Worm (Caenorhabditis elegans) whole organism, young adult: ENCODE results near the gene gck-4.

ENCODE experiments used
- B0261.1 ChIP-seq: sonication (generic microtip); optimal IDR thresholded peaks from 2 replicates; lab custom pipeline; 2016; ENCODE audit warnings: mild to moderate bottlenecking, missing genetic modification characterization, moderate library complexity, missing compliant biosample characterization
- B0336.3 ChIP-seq: fragments of 200-800 bp; sonication (Bioruptor generic); IDR thresholded peaks from 2 replicates; pipeline ENCODE4 v1.3.6; 2022; ENCODE audit warnings: missing genetic modification characterization, missing compliant biosample characterization
- D2030.7 ChIP-seq: fragments of 200-800 bp; sonication (Bioruptor generic); IDR thresholded peaks from 2 replicates; pipeline ENCODE4 v1.3.6; 2022; ENCODE audit warnings: missing genetic modification reagents, missing genetic modification characterization, missing compliant biosample characterization
- F39B2.1 ChIP-seq: fragments of 200-800 bp; sonication (Bioruptor generic); IDR thresholded peaks from 2 replicates; pipeline ENCODE4 v1.3.6; 2022; ENCODE audit warnings: missing genetic modification reagents, missing genetic modification characterization, missing compliant biosample characterization
- T07F8.4 ChIP-seq: sonication (generic microtip); optimal IDR thresholded peaks from 2 replicates; lab custom pipeline; 2016; ENCODE audit warnings: mild to moderate bottlenecking, missing genetic modification characterization, moderate library complexity, missing compliant biosample characterization
- Y53F4B.3 ChIP-seq: fragments of 200-800 bp; sonication (Bioruptor generic); IDR thresholded peaks from 2 replicates; pipeline ENCODE4 v1.3.6; 2022; ENCODE audit warnings: missing genetic modification reagents, missing genetic modification characterization, missing compliant biosample characterization
- Y56A3A.18 ChIP-seq: fragments of 200-800 bp; sonication (Bioruptor generic); IDR thresholded peaks from 2 replicates; pipeline ENCODE4 v1.3.6; 2022; ENCODE audit warnings: missing genetic modification reagents, missing genetic modification characterization, missing compliant biosample characterization
- Y95B8A.8 ChIP-seq: fragments of 200-800 bp; sonication (Bioruptor generic); IDR thresholded peaks from 2 replicates; pipeline ENCODE4 v1.3.6; 2022; ENCODE audit warnings: missing genetic modification reagents, missing genetic modification characterization, missing compliant biosample characterization
- ZK185.1 ChIP-seq: sonication (generic microtip); optimal IDR thresholded peaks from 2 replicates; lab custom pipeline; 2016; ENCODE audit warnings: mild to moderate bottlenecking, missing genetic modification characterization, missing compliant biosample characterization; ENCODE audit not compliant: poor library complexity, severe bottlenecking
- ama-1 ChIP-seq, 3 experiments: fragments of 150-350 bp in 1 of 3; sonication (generic microtip) in 2 of 3; optimal IDR thresholded peaks; 2 replicates each; lab custom pipeline; 2014 to 2018; ENCODE audit warnings: missing biosample characterization in 2 of 3, missing genetic modification characterization in 2 of 3, missing genetic modification reagents in 2 of 3
- aptf-3 ChIP-seq: fragments of 200-800 bp; sonication (Bioruptor generic); IDR thresholded peaks from 2 replicates; pipeline ENCODE4 v1.3.6; 2022; ENCODE audit warnings: missing genetic modification characterization, missing compliant biosample characterization
- atf-7 ChIP-seq: sonication (generic microtip); optimal IDR thresholded peaks from 2 replicates; lab custom pipeline; 2017; ENCODE audit warnings: mild to moderate bottlenecking, missing genetic modification characterization, missing compliant biosample characterization
- attf-3 ChIP-seq: fragments of 200-800 bp; sonication (Bioruptor generic); conservative IDR thresholded peaks from 2 replicates; pipeline ENCODE4 v1.3.6; 2022; ENCODE audit warnings: missing genetic modification reagents, missing genetic modification characterization, missing compliant biosample characterization
- bed-1 ChIP-seq: fragments of 200-800 bp; sonication (Bioruptor generic); IDR thresholded peaks from 2 replicates; pipeline ENCODE4 v1.3.6; 2022; ENCODE audit warnings: missing genetic modification reagents, missing genetic modification characterization, missing compliant biosample characterization
- ccch-3 ChIP-seq: fragments of 200-800 bp; sonication (Bioruptor generic); optimal IDR thresholded peaks from 2 replicates; lab custom pipeline; 2018; ENCODE audit warnings: mild to moderate bottlenecking, missing genetic modification characterization, missing compliant biosample characterization
- ceh-27 ChIP-seq: fragments of 200-800 bp; sonication (Bioruptor generic); optimal IDR thresholded peaks from 2 replicates; lab custom pipeline; 2018; ENCODE audit warnings: mild to moderate bottlenecking, missing genetic modification characterization, moderate library complexity, missing compliant biosample characterization
- ceh-40 ChIP-seq: fragments of 200-800 bp; sonication (Bioruptor generic); IDR thresholded peaks from 2 replicates; pipeline ENCODE4 v1.3.6; 2022; ENCODE audit warnings: missing genetic modification characterization, missing compliant biosample characterization
- ceh-58 ChIP-seq: fragments of 200-800 bp; sonication (Bioruptor generic); IDR thresholded peaks from 2 replicates; pipeline ENCODE4 v1.3.6; 2022; ENCODE audit warnings: missing genetic modification characterization, missing compliant biosample characterization
- ceh-79 ChIP-seq: sonication (generic microtip); optimal IDR thresholded peaks from 2 replicates; lab custom pipeline; 2017; ENCODE audit warnings: mild to moderate bottlenecking, missing genetic modification characterization, missing compliant biosample characterization
- ceh-91 ChIP-seq: fragments of 200-800 bp; sonication (Bioruptor generic); IDR thresholded peaks from 2 replicates; pipeline ENCODE4 v1.3.6; 2022; ENCODE audit warnings: missing genetic modification reagents, missing genetic modification characterization, missing compliant biosample characterization
- die-1 ChIP-seq: sonication (generic microtip); optimal IDR thresholded peaks from 2 replicates; lab custom pipeline; 2016; ENCODE audit warnings: missing genotype, mild to moderate bottlenecking, missing genetic modification characterization, missing compliant biosample characterization
- egl-18 ChIP-seq: fragments of 200-800 bp; sonication (Bioruptor generic); IDR thresholded peaks from 2 replicates; pipeline ENCODE4 v1.3.6; 2022; ENCODE audit warnings: missing genetic modification reagents, missing genetic modification characterization, missing compliant biosample characterization
- egl-44 ChIP-seq: fragments of 200-800 bp; sonication (Bioruptor generic); IDR thresholded peaks from 2 replicates; pipeline ENCODE4 v1.3.6; 2022; ENCODE audit warnings: missing genetic modification reagents, missing genetic modification characterization, missing compliant biosample characterization
- hlh-12 ChIP-seq: sonication (generic microtip); optimal IDR thresholded peaks from 2 replicates; lab custom pipeline; 2016; ENCODE audit warnings: missing genetic modification characterization, missing compliant biosample characterization
- hlh-26 ChIP-seq: fragments of 200-800 bp; sonication (Bioruptor generic); conservative IDR thresholded peaks from 2 replicates; pipeline ENCODE4 v1.3.6; 2022; ENCODE audit warnings: missing genetic modification reagents, missing genetic modification characterization, missing compliant biosample characterization
- hmg-1.2 ChIP-seq: fragments of 200-800 bp; sonication (Bioruptor generic); IDR thresholded peaks from 2 replicates; pipeline ENCODE4 v1.3.6; 2022; ENCODE audit warnings: missing genetic modification reagents, missing genetic modification characterization, missing compliant biosample characterization
- lin-26 ChIP-seq: fragments of 200-800 bp; sonication (Bioruptor generic); IDR thresholded peaks from 2 replicates; pipeline ENCODE4 v1.3.6; 2022; ENCODE audit warnings: missing genetic modification reagents, missing genetic modification characterization, missing compliant biosample characterization
- lin-35 ChIP-seq, 3 experiments: fragments of 150-350 bp in 2 of 3; sonication (generic microtip) in 1 of 3; optimal IDR thresholded peaks; 2 replicates each; lab custom pipeline; 2014 to 2018; ENCODE audit warnings: missing biosample characterization in 3 of 3, missing genetic modification characterization in 3 of 3, missing genetic modification reagents in 3 of 3
- lin-40 ChIP-seq: sonication (generic microtip); optimal IDR thresholded peaks from 2 replicates; lab custom pipeline; 2016; ENCODE audit warnings: missing genetic modification characterization, mild to moderate bottlenecking, missing compliant biosample characterization, missing genotype, missing genetic modification reagents
- lir-1 ChIP-seq: fragments of 200-800 bp; sonication (Bioruptor generic); conservative IDR thresholded peaks from 2 replicates; pipeline ENCODE4 v1.3.6; 2022; ENCODE audit warnings: missing genetic modification reagents, missing genetic modification characterization, missing compliant biosample characterization
- lsl-1 ChIP-seq: fragments of 200-800 bp; sonication (Bioruptor generic); optimal IDR thresholded peaks from 2 replicates; lab custom pipeline; 2018; ENCODE audit warnings: mild to moderate bottlenecking, missing genetic modification characterization, moderate library complexity, missing compliant biosample characterization
- madf-3 ChIP-seq: fragments of 200-800 bp; sonication (Bioruptor generic); IDR thresholded peaks from 2 replicates; pipeline ENCODE4 v1.3.6; 2022; ENCODE audit warnings: missing genetic modification reagents, missing genetic modification characterization, missing compliant biosample characterization
- mcd-1 ChIP-seq: fragments of 200-800 bp; sonication (Bioruptor generic); IDR thresholded peaks from 2 replicates; pipeline ENCODE4 v1.3.6; 2022; ENCODE audit warnings: missing genetic modification reagents, missing genetic modification characterization, missing compliant biosample characterization
- nfyb-1 ChIP-seq: fragments of 200-800 bp; sonication (Bioruptor generic); IDR thresholded peaks from 2 replicates; pipeline ENCODE4 v1.3.6; 2022; ENCODE audit warnings: missing genetic modification reagents, missing genetic modification characterization, missing compliant biosample characterization
- nhr-179 ChIP-seq: sonication (generic microtip); optimal IDR thresholded peaks from 2 replicates; lab custom pipeline; 2016; ENCODE audit warnings: mild to moderate bottlenecking, missing genetic modification characterization, missing compliant biosample characterization
- nhr-90 ChIP-seq: sonication (generic microtip); optimal IDR thresholded peaks from 2 replicates; lab custom pipeline; 2016; ENCODE audit warnings: missing genotype, mild to moderate bottlenecking, missing genetic modification characterization, missing compliant biosample characterization
- pbrm-1 ChIP-seq: fragments of 200-800 bp; sonication (Bioruptor generic); IDR thresholded peaks from 2 replicates; pipeline ENCODE4 v1.3.6; 2022; ENCODE audit warnings: missing genetic modification reagents, missing genetic modification characterization, missing compliant biosample characterization
- pha-4 ChIP-seq: fragments of 150-350 bp; sonication (generic microtip); optimal IDR thresholded peaks from 2 replicates; lab custom pipeline; 2014; ENCODE audit warnings: missing biosample characterization, missing genetic modification reagents, missing genetic modification characterization
- rcor-1 ChIP-seq: fragments of 200-800 bp; sonication (Bioruptor generic); IDR thresholded peaks from 2 replicates; pipeline ENCODE4 v1.3.6; 2022; ENCODE audit warnings: missing genetic modification reagents, missing genetic modification characterization, missing compliant biosample characterization
- rpc-1 ChIP-seq, 2 experiments: fragments of 150-350 bp in 1 of 2; sonication (generic microtip) in 1 of 2; optimal IDR thresholded peaks; 2 replicates each; lab custom pipeline; 2014 to 2018; ENCODE audit warnings: missing biosample characterization in 1 of 2, missing genetic modification characterization in 1 of 2, missing genetic modification reagents in 1 of 2, missing genotype in 1 of 2
- sea-2 ChIP-seq: fragments of 200-800 bp; sonication (Bioruptor generic); IDR thresholded peaks from 2 replicates; pipeline ENCODE4 v1.3.6; 2022; ENCODE audit warnings: missing genetic modification characterization, missing compliant biosample characterization
- snpc-1.1 ChIP-seq: sonication (generic microtip); optimal IDR thresholded peaks from 2 replicates; lab custom pipeline; 2017; ENCODE audit warnings: missing genetic modification characterization, mild to moderate bottlenecking, missing compliant biosample characterization, antibody characterized with exemption, moderate library complexity, missing genotype, missing genetic modification reagents; ENCODE audit not compliant: insufficient read depth
- snpc-1.3 ChIP-seq: sonication (generic microtip); optimal IDR thresholded peaks from 2 replicates; lab custom pipeline; 2017; ENCODE audit warnings: missing genetic modification characterization, mild to moderate bottlenecking, missing compliant biosample characterization, antibody characterized with exemption, moderate library complexity, missing genotype, missing genetic modification reagents; ENCODE audit not compliant: insufficient read depth
- snpc-4 ChIP-seq, 5 experiments: fragments of 150-350 bp in 1 of 5; sonication (generic microtip) in 4 of 5; optimal IDR thresholded peaks; 2 replicates each; lab custom pipeline; 2014 to 2018; ENCODE audit warnings: missing genetic modification characterization in 5 of 5, missing biosample characterization in 3 of 5, antibody characterized with exemption in 2 of 5, mild to moderate bottlenecking in 2 of 5, missing compliant biosample characterization in 2 of 5, missing genotype in 2 of 5, moderate library complexity in 2 of 5, missing genetic modification reagents in 1 of 5
- tbp1 ChIP-seq: fragments of 200-800 bp; sonication (Bioruptor generic); optimal IDR thresholded peaks from 2 replicates; lab custom pipeline; 2018; ENCODE audit warnings: mild to moderate bottlenecking, missing genetic modification characterization, missing compliant biosample characterization
- ztf-22 ChIP-seq: fragments of 200-800 bp; sonication (Bioruptor generic); optimal IDR thresholded peaks from 2 replicates; lab custom pipeline; 2018; ENCODE audit warnings: mild to moderate bottlenecking, missing genetic modification characterization, moderate library complexity, missing compliant biosample characterization

gck-4 gene

ce11 chrX:13728991-13729390, 52.0 kb downstream of the gck-4 start:
- TF ChIP-seq nhr-90 = no peak
- TF ChIP-seq ceh-40 (GFP tag; lab: Robert Waterston, UW) = no peak
- no peak for TF ChIP-seq atf-7
- no peak for TF ChIP-seq ztf-22 (GFP tag; lab: Kevin White, UChicago)
- no peak for TF ChIP-seq attf-3
- no peak for TF ChIP-seq F39B2.1
- TF ChIP-seq ceh-27 (GFP tag; lab: Kevin White, UChicago) = no peak
- no peak for TF ChIP-seq B0336.3 (GFP tag; lab: Robert Waterston, UW)
- TF ChIP-seq nhr-179 = no peak
- TF ChIP-seq ceh-91 = no peak
- TF ChIP-seq hlh-12 (tag; lab: Kevin White, UChicago) = no peak
- TF ChIP-seq lsl-1 (GFP tag; lab: Kevin White, UChicago) = no peak
- no peak for TF ChIP-seq ceh-79 (tag; lab: Kevin White, UChicago)
- no peak for TF ChIP-seq madf-3 (GFP tag; lab: Robert Waterston, UW)

ce11 chrX:13729724-13730123, 52.7 kb downstream of the gck-4 start:
- no peak for TF ChIP-seq ama-1 (optimal IDR thresholded peaks at IDR 0.05; lab: Kevin White, UChicago)
- TF ChIP-seq ama-1 (GFP tag; optimal IDR thresholded peaks at IDR 0.05; lab: Kevin White, UChicago) = peak in 1 of 2 experiments; percentile 30
- peak; percentile 43; the same call in 1 of the 2 replicates for TF ChIP-seq lir-1 (GFP tag; lab: Robert Waterston, UW)
- peak; percentile 67 for TF ChIP-seq pbrm-1 (GFP tag; lab: Robert Waterston, UW)
- TF ChIP-seq tbp1 (GFP tag; lab: Kevin White, UChicago) = peak; percentile 87
- TF ChIP-seq die-1 (tag; lab: Kevin White, UChicago) = peak; percentile 51
- no peak for TF ChIP-seq hlh-26
- peak; percentile 62 for TF ChIP-seq hmg-1.2 (GFP tag; lab: Robert Waterston, UW)
- peak; percentile 23 for TF ChIP-seq snpc-1.3 (tag; lab: Kevin White, UChicago)
- peak; percentile 62; the same call in 1 of the 2 replicates for TF ChIP-seq Y56A3A.18 (GFP tag; lab: Robert Waterston, UW)
- no peak for TF ChIP-seq egl-18 (GFP tag; lab: Robert Waterston, UW)
- TF ChIP-seq lin-26 (GFP tag; lab: Robert Waterston, UW) = peak; percentile 87
- peak; percentile 50 for TF ChIP-seq rpc-1 (optimal IDR thresholded peaks at IDR 0.05; lab: Kevin White, UChicago)
- TF ChIP-seq rpc-1 (tag; optimal IDR thresholded peaks at IDR 0.05; lab: Kevin White, UChicago) = peak; percentile 80
- peak; percentile 60 for TF ChIP-seq snpc-1.1 (tag; lab: Kevin White, UChicago)
- TF ChIP-seq lin-35 (GFP tag; optimal IDR thresholded peaks at IDR 0.05; lab: Kevin White, UChicago) = peak in 1 of 3 experiments; percentile 16
- no peak for TF ChIP-seq egl-44 (GFP tag; lab: Robert Waterston, UW)
- peak; percentile 61 for TF ChIP-seq B0261.1 (tag; lab: Kevin White, UChicago)
- 0 out of 2 replicates have a peak, but pooled peaks have one; percentile 68 for TF ChIP-seq ceh-58
- peak; percentile 34 for TF ChIP-seq mcd-1 (GFP tag; lab: Robert Waterston, UW)
- no peak for TF ChIP-seq Y95B8A.8 (GFP tag; lab: Robert Waterston, UW)
- 0 out of 2 replicates have a peak, but pooled peaks have one; percentile 56 for TF ChIP-seq ceh-40 (GFP tag; lab: Robert Waterston, UW)
- TF ChIP-seq sea-2 = no peak
- TF ChIP-seq ZK185.1 (tag; lab: Kevin White, UChicago) = peak; percentile 17
- TF ChIP-seq lin-40 (tag; lab: Kevin White, UChicago) = no peak
- no peak for TF ChIP-seq T07F8.4 (tag; lab: Kevin White, UChicago)
- TF ChIP-seq ccch-3 (GFP tag; lab: Kevin White, UChicago) = no peak
- peak; percentile 52 for TF ChIP-seq snpc-4 (GFP tag; optimal IDR thresholded peaks at IDR 0.05; lab: Kevin White, UChicago)
- peak in 1 of 4 experiments; percentile 16 for TF ChIP-seq snpc-4 (tag; optimal IDR thresholded peaks at IDR 0.05; lab: Kevin White, UChicago)
- no peak for TF ChIP-seq aptf-3 (GFP tag; lab: Robert Waterston, UW)
- TF ChIP-seq pha-4 (tag; lab: Kevin White, UChicago) = no peak
- TF ChIP-seq bed-1 = no peak
- TF ChIP-seq nfyb-1 (GFP tag; lab: Robert Waterston, UW) = no peak
- TF ChIP-seq atf-7 = no peak
- TF ChIP-seq D2030.7 (GFP tag; lab: Robert Waterston, UW) = peak; percentile 67
- 0 out of 2 replicates have a peak, but pooled peaks have one; percentile 31 for TF ChIP-seq Y53F4B.3 (GFP tag; lab: Robert Waterston, UW)
- TF ChIP-seq rcor-1 (GFP tag; lab: Robert Waterston, UW) = peak; percentile 39; the same call in 1 of the 2 replicates
